Fruit fly (Drosophila melanogaster): ENCODE measurements around the gene polo.

DNA sequence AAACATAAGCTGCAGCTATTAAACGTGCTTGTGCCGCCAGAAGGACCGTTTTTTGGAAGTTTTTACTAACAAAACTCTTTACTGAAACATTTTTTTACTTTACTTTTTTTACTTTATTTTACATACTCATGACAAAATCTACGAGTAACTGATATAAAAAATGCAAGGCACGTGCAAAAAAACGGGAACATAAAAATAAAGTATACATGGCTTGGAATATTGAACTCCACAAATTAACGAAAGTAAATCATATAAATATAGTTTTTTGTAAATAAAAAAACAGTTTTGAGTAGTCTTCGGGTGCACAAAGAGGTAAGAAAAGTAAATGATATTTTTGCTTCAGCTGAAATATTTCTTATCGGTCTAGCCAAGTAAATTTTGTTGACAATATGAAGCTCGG, 11.2 kb downstream of the polo start, which contains the start of gene Spn77Bb:
- TF ChIP-seq CG6854 (GFP tag; optimal IDR thresholded peaks at IDR 0.05) = no peak
- no peak for TF ChIP-seq Lpt (GFP tag; optimal IDR thresholded peaks at IDR 0.05)
- no peak for TF ChIP-seq Hr39 (GFP tag; optimal IDR thresholded peaks at IDR 0.05)
- no peak for TF ChIP-seq CG3032 (tag; optimal IDR thresholded peaks at IDR 0.05)
- no peak for TF ChIP-seq CG6163 (GFP tag; IDR thresholded peaks at IDR 0.05)
- TF ChIP-seq CG3919 (GFP tag; optimal IDR thresholded peaks at IDR 0.05) = no peak
- TF ChIP-seq lz (GFP tag; optimal IDR thresholded peaks at IDR 0.05) = no peak
- no peak for TF ChIP-seq cyc (GFP tag; optimal IDR thresholded peaks at IDR 0.05)
- no peak for TF ChIP-seq CG1621 (tag; optimal IDR thresholded peaks at IDR 0.05)
- no peak for TF ChIP-seq Eip78C (GFP tag)
- no peak for TF ChIP-seq Smox (GFP tag; optimal IDR thresholded peaks at IDR 0.05)
